Worm (Caenorhabditis elegans): ENCODE results near the gene gcy-13.

gcy-13 gene

DNA sequence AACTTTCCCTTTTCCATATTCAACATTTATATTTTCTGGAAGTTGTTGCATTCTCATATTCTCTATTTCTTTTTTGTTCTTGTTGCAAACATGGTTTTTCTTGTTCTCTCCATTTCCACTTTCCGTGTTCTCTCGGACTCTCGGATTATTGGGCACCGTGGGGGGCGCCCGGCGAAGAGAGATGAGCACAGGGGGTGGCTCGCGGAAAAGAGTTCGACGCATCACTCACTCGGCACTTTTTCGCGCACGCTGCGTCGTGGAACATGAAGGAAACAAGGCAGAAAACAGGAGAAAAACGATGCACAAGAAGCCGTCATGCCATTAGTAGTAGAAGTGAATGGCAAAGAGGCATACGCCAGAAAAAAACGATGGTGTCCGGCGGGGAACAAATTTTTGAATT lies 42.7 kb downstream of the gcy-13 start:
- TF ChIP-seq nfya-1 (tag; optimal IDR thresholded peaks at IDR 0.05; ENCODE audit: insufficient read depth) (peak; percentile 22), hmg-11 (tag; optimal IDR thresholded peaks at IDR 0.05) (peak; percentile 3), lin-39 (tag; optimal IDR thresholded peaks at IDR 0.05) (peak; percentile 56), ceh-9 (tag; optimal IDR thresholded peaks at IDR 0.05) (no peak)

DNA sequence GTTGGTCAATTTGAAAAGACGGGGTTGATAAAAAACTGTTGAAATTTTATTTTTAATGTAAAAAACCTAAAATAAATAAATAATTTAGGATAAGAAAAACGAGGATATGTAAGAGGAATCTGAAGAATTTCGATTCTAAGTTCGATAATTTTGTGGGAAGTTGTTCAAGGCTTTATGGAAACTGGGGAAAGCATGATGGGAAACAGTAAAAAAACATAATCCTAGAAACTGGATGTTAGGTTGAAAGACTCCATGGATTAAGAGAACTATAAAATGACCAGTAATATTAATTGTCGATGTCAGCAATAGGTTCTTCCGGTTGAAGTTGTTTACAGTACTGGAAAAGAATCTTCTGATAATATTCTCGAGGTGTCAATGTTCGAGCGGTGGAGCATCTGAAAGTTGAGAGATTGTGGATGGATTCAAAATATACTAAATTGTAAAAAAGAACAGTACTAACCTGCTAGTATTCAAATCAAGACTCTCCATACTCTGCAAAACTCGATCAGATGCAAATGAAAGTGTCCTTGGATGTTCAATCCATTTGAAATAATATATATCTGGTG lies 49.0 kb downstream of the gcy-13 start:
- TF ChIP-seq nhr-77 (tag; optimal IDR thresholded peaks at IDR 0.05) (no peak), egl-27 (tag; optimal IDR thresholded peaks at IDR 0.05) (no peak), unc-62 (GFP tag; optimal IDR thresholded peaks at IDR 0.05) (no peak), mdl-1 (tag; optimal IDR thresholded peaks at IDR 0.05) (no peak), hmg-11 (tag; optimal IDR thresholded peaks at IDR 0.05) (no peak), elt-3 (tag; optimal IDR thresholded peaks at IDR 0.05) (no peak), nhr-237 (tag; optimal IDR thresholded peaks at IDR 0.05) (no peak), pha-4 (tag; optimal IDR thresholded peaks at IDR 0.05) (no peak), nhr-11 (tag; optimal IDR thresholded peaks at IDR 0.05) (no peak), ZK546.5 (tag; optimal IDR thresholded peaks at IDR 0.05) (no peak), tbx-2 (tag; optimal IDR thresholded peaks at IDR 0.05) (no peak), nhr-43 (tag; optimal IDR thresholded peaks at IDR 0.05; ENCODE audit: poor library complexity, severe bottlenecking) (peak; percentile 59), ceh-9 (tag; optimal IDR thresholded peaks at IDR 0.05) (no peak), lsy-12 (tag; optimal IDR thresholded peaks at IDR 0.05) (peak; percentile 29)

DNA sequence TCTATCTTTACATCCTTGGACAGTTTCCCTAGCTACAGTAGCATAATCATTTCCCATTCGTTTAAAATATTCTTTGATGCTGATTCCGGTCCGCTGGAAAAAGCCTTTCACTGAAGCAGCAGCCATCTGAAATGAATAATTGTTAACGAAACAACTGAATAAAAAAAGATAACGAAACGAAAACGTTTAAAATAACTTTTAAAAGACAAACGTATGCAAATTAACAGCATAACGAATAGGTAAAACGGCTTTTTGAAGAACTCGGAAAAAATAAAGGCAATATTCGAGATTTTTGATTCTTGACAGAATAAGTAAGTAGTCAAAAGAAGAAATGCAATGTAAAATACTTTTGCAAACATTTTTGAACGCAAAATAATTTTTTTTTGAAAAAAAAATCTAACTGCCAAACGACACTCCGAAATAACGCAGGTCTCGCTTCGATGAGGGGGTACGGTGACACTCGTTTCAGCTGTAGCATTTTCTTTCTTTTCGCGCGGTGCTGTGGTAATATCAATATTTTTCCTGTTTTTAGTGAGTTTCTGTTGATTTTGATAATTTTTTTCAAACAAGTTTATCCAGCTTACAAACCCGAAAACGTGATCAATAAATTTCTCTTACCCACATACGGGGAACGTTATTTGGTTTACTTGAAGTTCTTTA lies 51.3 kb downstream of the gcy-13 start, which contains the start of the genes R04F11.5 and R04F11.2:
Gene R04F11.5 (minus strand): TSS at position 126 of the 660 bp plus-strand sequence.
Gene R04F11.2 (plus strand): TSS at position 488 of the 660 bp plus-strand sequence.
- TF ChIP-seq ceh-28 (tag; optimal IDR thresholded peaks at IDR 0.05) (peak; percentile 41), snpc-4 (tag; optimal IDR thresholded peaks at IDR 0.05) (peak; percentile 81), egl-27 (tag; optimal IDR thresholded peaks at IDR 0.05) (no peak), pqm-1 (tag; optimal IDR thresholded peaks at IDR 0.05) (no peak), tbx-2 (tag; optimal IDR thresholded peaks at IDR 0.05) (no peak), R02D3.7 (tag; optimal IDR thresholded peaks at IDR 0.05) (peak; percentile 41), zag-1 (tag; optimal IDR thresholded peaks at IDR 0.05) (no peak), jun-1 (tag; optimal IDR thresholded peaks at IDR 0.05) (no peak), mdl-1 (tag; optimal IDR thresholded peaks at IDR 0.05) (no peak), nhr-12 (tag; optimal IDR thresholded peaks at IDR 0.05) (no peak), nhr-77 (tag; optimal IDR thresholded peaks at IDR 0.05) (no peak), unc-62 (GFP tag; optimal IDR thresholded peaks at IDR 0.05) (no peak), ceh-9 (tag; optimal IDR thresholded peaks at IDR 0.05) (no peak), elt-1 (tag; optimal IDR thresholded peaks at IDR 0.05) (peak; percentile 45), nhr-25 (tag; optimal IDR thresholded peaks at IDR 0.05) (peak; percentile 80), aly-2 (tag; optimal IDR thresholded peaks at IDR 0.05) (no peak), lin-39 (tag; optimal IDR thresholded peaks at IDR 0.05) (peak; percentile 79), sea-2 (GFP tag; optimal IDR thresholded peaks at IDR 0.05) (no peak), daf-12 (tag; optimal IDR thresholded peaks at IDR 0.05) (no peak), eor-1 (tag; optimal IDR thresholded peaks at IDR 0.05) (peak in 1 of 2 experiments; percentile 4), unc-39 (tag; optimal IDR thresholded peaks at IDR 0.05) (no peak), fos-1 (tag; optimal IDR thresholded peaks at IDR 0.05) (no peak), lin-15B (tag; optimal IDR thresholded peaks at IDR 0.05) (peak; percentile 86), nhr-67 (tag; optimal IDR thresholded peaks at IDR 0.05) (no peak), ceh-82 (tag; optimal IDR thresholded peaks at IDR 0.05) (no peak), fkh-10 (GFP tag; optimal IDR thresholded peaks at IDR 0.05) (no peak), ZK546.5 (tag; optimal IDR thresholded peaks at IDR 0.05) (no peak), nhr-23 (tag; optimal IDR thresholded peaks at IDR 0.05) (no peak), skn-1 (tag; optimal IDR thresholded peaks at IDR 0.05) (no peak), nhr-11 (tag; optimal IDR thresholded peaks at IDR 0.05) (no peak), elt-3 (tag; optimal IDR thresholded peaks at IDR 0.05) (no peak), elt-2 (tag; optimal IDR thresholded peaks at IDR 0.05) (peak; percentile 50), ceh-16 (tag; optimal IDR thresholded peaks at IDR 0.05) (no peak), mml-1 (tag; optimal IDR thresholded peaks at IDR 0.05) (no peak), nhr-237 (tag; optimal IDR thresholded peaks at IDR 0.05) (no peak), nhr-43 (tag; optimal IDR thresholded peaks at IDR 0.05; ENCODE audit: poor library complexity, severe bottlenecking) (peak; percentile 14), hmg-11 (tag; optimal IDR thresholded peaks at IDR 0.05) (peak; percentile 85), pha-4 (tag; optimal IDR thresholded peaks at IDR 0.05) (peak; percentile 93), fkh-2 (tag; optimal IDR thresholded peaks at IDR 0.05) (no peak), nhr-76 (tag; optimal IDR thresholded peaks at IDR 0.05) (no peak), nfya-1 (tag; optimal IDR thresholded peaks at IDR 0.05; ENCODE audit: insufficient read depth) (peak; percentile 94), ztf-4 (tag; optimal IDR thresholded peaks at IDR 0.05) (no peak), lsy-12 (tag; optimal IDR thresholded peaks at IDR 0.05) (no peak), egl-5 (tag; optimal IDR thresholded peaks at IDR 0.05) (peak; percentile 90), ama-1 (optimal IDR thresholded peaks at IDR 0.05) (peak; percentile 51), ztf-11 (tag; optimal IDR thresholded peaks at IDR 0.05) (no peak)
